Fruit fly (Drosophila melanogaster) whole organism, pupa: ENCODE data around the gene Sar1.

ENCODE experiments used
- CG17806 ChIP-seq: fragments of 200-800 bp; sonication (Bioruptor generic); optimal IDR thresholded peaks from 2 replicates; lab custom pipeline; 2018; ENCODE audit warnings: missing biosample characterization, mild to moderate bottlenecking, missing genetic modification characterization, moderate library complexity
- CG9948 ChIP-seq: fragments of 200-800 bp; sonication (Bioruptor generic); optimal IDR thresholded peaks from 2 replicates; lab custom pipeline; 2018; ENCODE audit warnings: missing biosample characterization, mild to moderate bottlenecking, missing genetic modification characterization, moderate library complexity
- Ets98B ChIP-seq: fragments of 200-800 bp; sonication (Bioruptor generic); IDR thresholded peaks from 2 replicates; pipeline ENCODE4 v1.3.6; 2022; ENCODE audit warnings: missing biosample characterization, missing genetic modification characterization

dm6 chr3R:22400246-22400645, 43.8 kb downstream of the Sar1 start:
- TF ChIP-seq CG9948 (peak; percentile 54), Ets98B (peak; percentile 69), CG17806 (tag; lab: Kevin White, UChicago) (no peak)
